Worm (Caenorhabditis elegans): ENCODE measurements around the gene mrpl-50.
A peak's percentile ranks its signal among the peaks of the same experiment; 100 is the strongest.

mrpl-50 gene

ce11 chrII:8945167-8945566 lies 15.5 kb downstream of the mrpl-50 start:
- peak; percentile 18 for TF ChIP-seq fkh-10 (GFP tag; optimal IDR thresholded peaks at IDR 0.05)
- no peak for TF ChIP-seq gei-8 (GFP tag; optimal IDR thresholded peaks at IDR 0.05)

DNA sequence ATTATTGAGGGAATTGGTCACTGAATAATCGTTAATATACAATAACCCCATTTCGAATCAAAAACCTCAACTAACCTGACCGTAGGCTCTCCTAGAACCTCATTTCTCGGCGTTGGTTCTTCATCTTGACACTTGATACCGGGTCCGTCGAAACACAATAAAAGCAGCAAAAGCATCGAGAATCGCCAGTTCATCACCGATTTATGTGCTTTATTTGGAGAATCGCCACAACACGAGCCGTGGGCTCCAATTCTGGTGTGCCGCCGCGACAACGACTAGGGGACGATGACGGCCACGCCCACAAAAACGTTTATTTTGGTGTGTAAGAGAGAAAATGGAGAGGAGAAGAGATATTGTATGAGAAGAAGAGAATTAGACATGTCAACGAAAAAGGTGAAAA lies 17.8 kb downstream of the mrpl-50 start, which contains the start of gene cutl-15:
Gene cutl-15, minus strand, starts transcription at position 298 of the 400 bp plus-strand sequence.
- peak; percentile 98 for TF ChIP-seq aha-1 (tag)
- no peak for TF ChIP-seq nhr-76 (tag; optimal IDR thresholded peaks at IDR 0.05)
- TF ChIP-seq unc-62 (GFP tag; optimal IDR thresholded peaks at IDR 0.05 in 1 of 2) = peak in 1 of 2 experiments; percentile 25
- TF ChIP-seq unc-62 (tag; optimal IDR thresholded peaks at IDR 0.05) = no peak
- no peak for TF ChIP-seq hif-1 (tag; optimal IDR thresholded peaks at IDR 0.05)

ce11 chrII:8948640-8949039 lies 19.0 kb downstream of the mrpl-50 start:
- no peak for TF ChIP-seq pqm-1 (tag; optimal IDR thresholded peaks at IDR 0.05)
- no peak for TF ChIP-seq gei-8 (GFP tag; optimal IDR thresholded peaks at IDR 0.05)
- TF ChIP-seq dmd-6 (GFP tag; IDR thresholded peaks at IDR 0.05) = no peak
- TF ChIP-seq mes-2 (tag; optimal IDR thresholded peaks at IDR 0.05; ENCODE audit: poor library complexity, severe bottlenecking) = no peak
- TF ChIP-seq spr-1 (tag; optimal IDR thresholded peaks at IDR 0.05) = no peak
- no peak for TF ChIP-seq hmg-1.1 (GFP tag; IDR thresholded peaks at IDR 0.05)
- no peak for TF ChIP-seq cey-2 (tag; optimal IDR thresholded peaks at IDR 0.05; ENCODE audit: borderline replicate concordance, insufficient read depth)
- no peak for TF ChIP-seq ceh-44 (GFP tag; IDR thresholded peaks at IDR 0.05)
- TF ChIP-seq F10B5.3 (tag; optimal IDR thresholded peaks at IDR 0.05) = no peak
- no peak for TF ChIP-seq attf-4 (tag; optimal IDR thresholded peaks at IDR 0.05)
- no peak for TF ChIP-seq daf-12 (tag; optimal IDR thresholded peaks at IDR 0.05)

- peak in 1 of 2 experiments; percentile 97 for TF ChIP-seq unc-62 (GFP tag; optimal IDR thresholded peaks at IDR 0.05 in 1 of 2)
- TF ChIP-seq unc-62 (tag; optimal IDR thresholded peaks at IDR 0.05) = no peak
- no peak for TF ChIP-seq dmd-8 (GFP tag; IDR thresholded peaks at IDR 0.05)
These were observed 21.6 kb downstream of the mrpl-50 start for ce11 chrII:8951270-8951669.

DNA sequence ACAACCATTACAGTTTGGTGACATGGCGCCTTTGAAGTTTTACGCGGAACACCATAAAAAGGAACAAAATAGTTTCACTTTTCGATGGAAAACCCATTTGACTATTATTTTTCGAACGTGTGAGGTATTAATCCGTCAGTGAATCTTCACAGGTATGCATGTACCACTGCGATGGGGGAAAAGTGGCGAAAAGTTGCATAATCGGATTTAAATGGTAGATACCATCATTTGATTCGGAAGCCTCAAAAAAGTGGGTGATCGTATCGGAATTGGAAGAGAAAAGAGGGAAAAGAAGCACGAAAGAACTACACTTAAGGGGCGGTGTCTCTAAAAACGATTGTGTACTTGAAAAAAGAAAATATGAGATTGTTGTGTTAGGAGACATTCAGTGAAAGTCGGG lies 24.1 kb downstream of the mrpl-50 start:
- no peak for TF ChIP-seq lin-15B (tag; optimal IDR thresholded peaks at IDR 0.05)
- no peak for TF ChIP-seq snpc-1.2 (GFP tag; IDR thresholded peaks at IDR 0.05)
- no peak for TF ChIP-seq ceh-44 (GFP tag; IDR thresholded peaks at IDR 0.05)
- no peak for TF ChIP-seq spr-3 (GFP tag; optimal IDR thresholded peaks at IDR 0.05)
- no peak for TF ChIP-seq nhr-76 (tag; optimal IDR thresholded peaks at IDR 0.05)
- TF ChIP-seq ama-1 (optimal IDR thresholded peaks at IDR 0.05) = no peak

ce11 chrII:8956896-8957295 lies 27.3 kb downstream of the mrpl-50 start:
- no peak for TF ChIP-seq F37D6.2 (tag; optimal IDR thresholded peaks at IDR 0.05)
- TF ChIP-seq nhr-10 (tag; optimal IDR thresholded peaks at IDR 0.05) = no peak
- no peak for TF ChIP-seq nhr-25 (tag; optimal IDR thresholded peaks at IDR 0.05; ENCODE audit: borderline replicate concordance, insufficient read depth)
- TF ChIP-seq ama-1 (optimal IDR thresholded peaks at IDR 0.05) = no peak
- no peak for TF ChIP-seq D1046.2 (GFP tag; IDR thresholded peaks at IDR 0.05)
- no peak for TF ChIP-seq rbr-2 (tag; optimal IDR thresholded peaks at IDR 0.05)
- no peak for TF ChIP-seq attf-4 (tag; optimal IDR thresholded peaks at IDR 0.05)
- TF ChIP-seq nhr-77 (tag; optimal IDR thresholded peaks at IDR 0.05) = no peak
- TF ChIP-seq F10B5.3 (tag; optimal IDR thresholded peaks at IDR 0.05) = no peak
- no peak for TF ChIP-seq Y5F2A.4 (GFP tag; optimal IDR thresholded peaks at IDR 0.05)
- TF ChIP-seq Y48G9A.11 (GFP tag; IDR thresholded peaks at IDR 0.05) = no peak
- TF ChIP-seq nhr-48 (tag; optimal IDR thresholded peaks at IDR 0.05) = no peak
- TF ChIP-seq mes-2 (tag; optimal IDR thresholded peaks at IDR 0.05; ENCODE audit: poor library complexity, severe bottlenecking) = no peak
- no peak for TF ChIP-seq gei-8 (GFP tag; optimal IDR thresholded peaks at IDR 0.05)

All from whole organism, L4 larva.